Worm (Caenorhabditis elegans): ENCODE measurements around the gene F59A1.16.

DNA sequence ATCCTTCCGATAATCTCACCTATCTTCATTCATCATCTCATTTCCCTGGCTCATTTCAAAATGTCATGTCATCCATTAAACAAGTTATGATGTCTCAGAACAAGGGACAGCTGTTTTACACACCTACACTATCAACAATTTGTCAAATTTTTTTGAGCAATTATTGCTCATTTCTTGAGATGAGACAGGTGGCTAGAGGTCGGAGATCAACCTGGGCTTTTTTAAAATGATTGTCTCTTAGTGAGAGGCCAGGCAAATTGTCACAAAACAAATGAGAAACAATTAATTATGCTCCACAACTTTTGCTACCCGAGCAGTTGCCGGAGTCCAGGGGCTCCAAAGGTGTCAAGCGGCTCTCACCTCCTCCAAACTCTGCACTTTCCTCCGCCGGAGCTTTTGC, 44.0 kb upstream of the F59A1.16 start:
- TF ChIP-seq elt-3 (tag; optimal IDR thresholded peaks at IDR 0.05) (no peak), lin-13 (tag; optimal IDR thresholded peaks at IDR 0.05) (no peak), snpc-4 (tag; optimal IDR thresholded peaks at IDR 0.05) (no peak)
